Worm (Caenorhabditis elegans) whole organism, L3 larva: ENCODE measurements around the gene C01G6.3.

Experiments used
- aly-2 ChIP-seq: fragments of 150-350 bp; optimal IDR thresholded peaks from 2 replicates; lab custom pipeline; 2014; ENCODE audit warnings: missing biosample characterization, missing genetic modification characterization
- ceh-28 ChIP-seq: fragments of 150-350 bp; optimal IDR thresholded peaks from 2 replicates; lab custom pipeline; 2014; ENCODE audit warnings: missing biosample characterization, missing genetic modification reagents, missing genetic modification characterization
- ceh-82 ChIP-seq: fragments of 150-350 bp; optimal IDR thresholded peaks from 2 replicates; lab custom pipeline; 2014; ENCODE audit warnings: missing biosample characterization, missing genetic modification characterization
- ceh-9 ChIP-seq: sonication (generic microtip); optimal IDR thresholded peaks from 2 replicates; lab custom pipeline; 2018; ENCODE audit warnings: missing biosample characterization, missing genetic modification characterization
- egl-27 ChIP-seq: sonication (generic microtip); optimal IDR thresholded peaks from 4 replicates; lab custom pipeline; 2017; ENCODE audit warnings: missing biosample characterization, missing genetic modification reagents, missing genetic modification characterization
- egl-5 ChIP-seq: fragments of 150-350 bp; optimal IDR thresholded peaks from 2 replicates; lab custom pipeline; 2017; ENCODE audit warnings: missing biosample characterization, missing genetic modification reagents, missing genetic modification characterization, inconsistent platforms
- elt-1 ChIP-seq: fragments of 150-350 bp; optimal IDR thresholded peaks from 2 replicates; lab custom pipeline; 2014; ENCODE audit warnings: missing biosample characterization, missing genetic modification characterization
- elt-2 ChIP-seq: sonication (generic microtip); optimal IDR thresholded peaks from 2 replicates; lab custom pipeline; 2016; ENCODE audit warnings: missing genetic modification reagents, mild to moderate bottlenecking, missing genetic modification characterization, missing compliant biosample characterization
- eor-1 ChIP-seq, 2 experiments: fragments of 150-350 bp; optimal IDR thresholded peaks; 2 replicates each; lab custom pipeline; 2014 to 2018; ENCODE audit warnings: missing biosample characterization in 2 of 2, missing genetic modification characterization in 2 of 2
- fkh-10 ChIP-seq: sonication (generic microtip); optimal IDR thresholded peaks from 2 replicates; lab custom pipeline; 2017; ENCODE audit warnings: missing biosample characterization, missing genetic modification reagents, missing genetic modification characterization
- fkh-2 ChIP-seq: fragments of 150-350 bp; optimal IDR thresholded peaks from 2 replicates; lab custom pipeline; 2014; ENCODE audit warnings: missing biosample characterization, missing genetic modification reagents, missing genetic modification characterization
- fos-1 ChIP-seq: fragments of 150-350 bp; optimal IDR thresholded peaks from 2 replicates; lab custom pipeline; 2014; ENCODE audit warnings: missing biosample characterization, missing genetic modification characterization
- hmg-11 ChIP-seq: sonication (generic microtip); optimal IDR thresholded peaks from 2 replicates; lab custom pipeline; 2016; ENCODE audit warnings: missing genetic modification characterization, missing compliant biosample characterization
- jun-1 ChIP-seq: fragments of 150-350 bp; optimal IDR thresholded peaks from 2 replicates; lab custom pipeline; 2014; ENCODE audit warnings: missing biosample characterization, missing genetic modification reagents, missing genetic modification characterization
- lin-39 ChIP-seq: fragments of 150-350 bp; optimal IDR thresholded peaks from 2 replicates; lab custom pipeline; 2018; ENCODE audit warnings: missing biosample characterization, missing genetic modification reagents, missing genetic modification characterization
- lsy-12 ChIP-seq: sonication (generic microtip); optimal IDR thresholded peaks from 2 replicates; lab custom pipeline; 2016; ENCODE audit warnings: mild to moderate bottlenecking, missing genetic modification characterization, missing compliant biosample characterization
- mdl-1 ChIP-seq: fragments of 150-350 bp; optimal IDR thresholded peaks from 2 replicates; lab custom pipeline; 2014; ENCODE audit warnings: missing biosample characterization, missing genetic modification characterization
- mml-1 ChIP-seq: fragments of 150-350 bp; sonication (generic microtip); optimal IDR thresholded peaks from 3 replicates; lab custom pipeline; 2014; ENCODE audit warnings: missing biosample characterization, missing genetic modification characterization
- nfya-1 ChIP-seq: sonication (generic microtip); optimal IDR thresholded peaks from 2 replicates; lab custom pipeline; 2017; ENCODE audit warnings: missing genetic modification characterization, mild to moderate bottlenecking, missing compliant biosample characterization, antibody characterized with exemption, moderate library complexity; ENCODE audit not compliant: insufficient read depth
- nhr-11 ChIP-seq: fragments of 150-350 bp; optimal IDR thresholded peaks from 2 replicates; lab custom pipeline; 2014; ENCODE audit warnings: missing biosample characterization, missing genetic modification characterization
- nhr-12 ChIP-seq: fragments of 150-350 bp; optimal IDR thresholded peaks from 2 replicates; lab custom pipeline; 2014; ENCODE audit warnings: missing biosample characterization, missing genetic modification characterization
- nhr-23 ChIP-seq: fragments of 150-350 bp; optimal IDR thresholded peaks from 2 replicates; lab custom pipeline; 2014; ENCODE audit warnings: missing biosample characterization, missing genetic modification reagents, missing genetic modification characterization
- nhr-237 ChIP-seq: fragments of 150-350 bp; optimal IDR thresholded peaks from 2 replicates; lab custom pipeline; 2014; ENCODE audit warnings: missing biosample characterization, missing genetic modification characterization
- nhr-25 ChIP-seq: sonication (generic microtip); optimal IDR thresholded peaks from 2 replicates; lab custom pipeline; 2017; ENCODE audit warnings: missing biosample characterization, missing genetic modification characterization
- nhr-43 ChIP-seq: sonication (generic microtip); optimal IDR thresholded peaks from 2 replicates; lab custom pipeline; 2016; ENCODE audit warnings: mild to moderate bottlenecking, missing genetic modification characterization, missing compliant biosample characterization; ENCODE audit not compliant: poor library complexity, severe bottlenecking
- nhr-67 ChIP-seq: fragments of 150-350 bp; optimal IDR thresholded peaks from 2 replicates; lab custom pipeline; 2014; ENCODE audit warnings: missing biosample characterization, missing genetic modification characterization
- nhr-76 ChIP-seq: fragments of 150-350 bp; sonication (generic microtip); optimal IDR thresholded peaks from 5 replicates; lab custom pipeline; 2014; ENCODE audit warnings: missing biosample characterization, missing genetic modification characterization
- pha-4 ChIP-seq: fragments of 150-350 bp; optimal IDR thresholded peaks from 2 replicates; lab custom pipeline; 2014; ENCODE audit warnings: missing biosample characterization, missing genetic modification reagents, missing genetic modification characterization
- pqm-1 ChIP-seq: fragments of 150-350 bp; optimal IDR thresholded peaks from 2 replicates; lab custom pipeline; 2017; ENCODE audit warnings: missing biosample characterization, missing genetic modification characterization, inconsistent platforms
- sea-2 ChIP-seq: fragments of 150-350 bp; sonication (generic microtip); optimal IDR thresholded peaks from 4 replicates; lab custom pipeline; 2014; ENCODE audit warnings: missing biosample characterization, missing genetic modification reagents, missing genetic modification characterization
- skn-1 ChIP-seq: fragments of 150-350 bp; optimal IDR thresholded peaks from 2 replicates; lab custom pipeline; 2014; ENCODE audit warnings: missing biosample characterization, missing genetic modification characterization
- snpc-4 ChIP-seq: fragments of 150-350 bp; optimal IDR thresholded peaks from 2 replicates; lab custom pipeline; 2014; ENCODE audit warnings: missing biosample characterization, missing genetic modification characterization
- zag-1 ChIP-seq: fragments of 150-350 bp; optimal IDR thresholded peaks from 2 replicates; lab custom pipeline; 2014; ENCODE audit warnings: missing biosample characterization, missing genetic modification characterization
- ztf-11 ChIP-seq: fragments of 150-350 bp; optimal IDR thresholded peaks from 2 replicates; lab custom pipeline; 2014; ENCODE audit warnings: missing biosample characterization, missing genetic modification characterization

C01G6.3 gene

DNA sequence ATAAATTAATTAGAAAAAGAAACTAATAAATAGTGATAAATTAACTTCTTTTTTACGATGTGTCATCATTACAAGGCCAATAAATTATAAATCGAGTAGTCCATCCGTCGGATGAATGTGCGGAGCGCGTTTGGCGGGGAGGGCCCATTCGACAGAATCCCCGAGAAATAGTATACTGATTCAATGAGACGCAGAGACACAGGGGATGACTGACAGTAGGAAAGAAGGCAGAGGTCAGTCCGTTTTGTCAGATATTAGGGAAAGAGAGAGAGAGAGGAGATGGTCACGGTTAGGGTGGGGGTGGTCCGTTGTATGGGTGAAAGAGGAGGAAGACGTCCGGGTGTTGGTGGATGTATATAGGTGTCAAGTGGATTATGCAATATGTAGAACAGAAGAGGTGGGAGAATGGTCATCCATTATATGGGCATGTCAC lies 38.9 kb downstream of the C01G6.3 start:
- TF ChIP-seq nhr-11 (tag; lab: Kevin White, UChicago) (no peak), fkh-2 (tag; lab: Kevin White, UChicago) (no peak), nhr-12 (tag; lab: Kevin White, UChicago) (no peak), nhr-43 (tag; lab: Kevin White, UChicago) (no peak), nfya-1 (tag; lab: Kevin White, UChicago) (peak; percentile 2), mdl-1 (tag; lab: Kevin White, UChicago) (no peak), nhr-25 (tag; lab: Kevin White, UChicago) (no peak), egl-5 (tag; lab: Kevin White, UChicago) (peak; percentile 34), egl-27 (tag; lab: Kevin White, UChicago) (no peak), fkh-10 (GFP tag; lab: Kevin White, UChicago) (no peak), sea-2 (GFP tag; lab: Kevin White, UChicago) (no peak), nhr-237 (tag; lab: Kevin White, UChicago) (no peak), pha-4 (tag; lab: Kevin White, UChicago) (no peak), lin-39 (tag; lab: Kevin White, UChicago) (no peak), skn-1 (tag; lab: Kevin White, UChicago) (no peak), lsy-12 (no peak), pqm-1 (tag; lab: Kevin White, UChicago) (no peak)

DNA sequence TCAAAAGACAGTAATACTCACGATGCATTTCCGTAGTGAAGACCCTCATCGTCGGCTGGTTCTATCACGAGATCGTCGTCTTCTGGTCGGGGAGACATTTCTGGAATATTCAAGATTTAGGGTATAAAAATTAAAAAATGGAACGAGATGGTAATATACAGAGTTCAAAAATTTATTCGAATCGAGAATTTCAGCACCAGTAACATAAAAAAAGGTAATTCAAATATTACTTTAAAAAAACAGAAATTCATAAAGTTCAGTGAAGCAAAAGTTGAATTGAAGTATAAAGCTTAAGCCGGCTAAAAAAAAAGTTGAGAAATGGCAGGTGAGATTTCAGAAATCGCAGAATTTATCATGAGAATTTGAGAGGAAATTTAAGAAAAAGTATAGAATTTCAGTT lies 40.5 kb downstream of the C01G6.3 start, which contains the start of gene cam-1:
TSS of gene cam-1 (minus strand) at position 101 of the 400 bp plus-strand sequence.
- TF ChIP-seq lsy-12, result no peak
- no peak for TF ChIP-seq eor-1 (tag; optimal IDR thresholded peaks at IDR 0.05; lab: Kevin White, UChicago)
- no peak for TF ChIP-seq jun-1 (tag; lab: Kevin White, UChicago)
- TF ChIP-seq ceh-82 (tag; lab: Kevin White, UChicago), result no peak
- TF ChIP-seq nhr-23 (tag; lab: Kevin White, UChicago), result no peak
- no peak for TF ChIP-seq ceh-28 (tag; lab: Kevin White, UChicago)
- TF ChIP-seq nhr-12 (tag; lab: Kevin White, UChicago), result no peak
- no peak for TF ChIP-seq sea-2 (GFP tag; lab: Kevin White, UChicago)
- TF ChIP-seq elt-2 (tag; lab: Kevin White, UChicago), result no peak
- TF ChIP-seq fos-1, result no peak
- no peak for TF ChIP-seq mml-1 (tag; lab: Kevin White, UChicago)
- TF ChIP-seq snpc-4 (tag; lab: Kevin White, UChicago), result no peak

ce11 chrII:9310794-9311193 lies 41.1 kb downstream of the C01G6.3 start:
- no peak for TF ChIP-seq ceh-28 (tag; lab: Kevin White, UChicago)
- TF ChIP-seq lsy-12, result no peak
- no peak for TF ChIP-seq hmg-11 (tag; lab: Kevin White, UChicago)
- TF ChIP-seq pqm-1 (tag; lab: Kevin White, UChicago), result no peak
- TF ChIP-seq ztf-11 (tag; lab: Kevin White, UChicago), result no peak
- no peak for TF ChIP-seq nhr-67
- TF ChIP-seq jun-1 (tag; lab: Kevin White, UChicago), result no peak
- no peak for TF ChIP-seq aly-2 (tag; lab: Kevin White, UChicago)
- TF ChIP-seq egl-5 (tag; lab: Kevin White, UChicago), result no peak
- no peak for TF ChIP-seq nhr-76 (tag; lab: Kevin White, UChicago)
- TF ChIP-seq elt-2 (tag; lab: Kevin White, UChicago), result no peak
- no peak for TF ChIP-seq mml-1 (tag; lab: Kevin White, UChicago)
- TF ChIP-seq elt-1 (tag; lab: Kevin White, UChicago), result no peak
- TF ChIP-seq zag-1, result no peak
- TF ChIP-seq lin-39 (tag; lab: Kevin White, UChicago), result no peak

DNA sequence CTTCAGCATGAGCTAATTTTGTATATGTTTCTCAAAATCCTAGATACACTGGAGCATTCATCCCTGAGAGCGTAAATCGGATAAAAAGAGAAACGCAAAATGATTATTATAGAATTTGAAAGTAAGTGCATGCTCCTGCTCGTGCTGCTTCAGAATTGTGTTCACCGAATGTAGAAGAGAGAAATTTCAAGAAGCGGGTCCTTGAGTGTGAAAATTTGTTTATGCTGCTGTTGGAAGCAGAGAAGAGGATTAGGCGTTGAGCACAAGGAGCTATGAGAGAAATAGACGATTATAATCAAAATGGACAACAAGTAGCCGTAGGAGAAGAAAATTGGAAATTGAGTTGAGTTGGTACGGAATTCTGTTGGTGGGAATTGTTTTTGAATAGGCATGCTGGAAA lies 42.0 kb downstream of the C01G6.3 start:
- TF ChIP-seq skn-1 (tag; lab: Kevin White, UChicago) (no peak), fkh-10 (GFP tag; lab: Kevin White, UChicago) (peak; percentile 96), nfya-1 (tag; lab: Kevin White, UChicago) (peak; percentile 9), elt-1 (tag; lab: Kevin White, UChicago) (no peak), sea-2 (GFP tag; lab: Kevin White, UChicago) (peak; percentile 2), ceh-9 (tag; lab: Kevin White, UChicago) (no peak), nhr-12 (tag; lab: Kevin White, UChicago) (no peak), lsy-12 (no peak), nhr-11 (tag; lab: Kevin White, UChicago) (no peak)
